Fruit fly (Drosophila melanogaster) whole organism, embryonic: Measurements from ENCODE around the gene MAGE.
A peak's percentile ranks its signal among the peaks of the same experiment; 100 is the strongest.

Experiments
- CG10274 ChIP-seq: fragments of 200-800 bp; sonication (Bioruptor generic); optimal IDR thresholded peaks from 3 replicates; lab custom pipeline; 2017; ENCODE audit warnings: missing biosample characterization, mild to moderate bottlenecking, missing genetic modification characterization
- CG11398 ChIP-seq: fragments of 200-800 bp; sonication (Bioruptor generic); optimal IDR thresholded peaks from 2 replicates; lab custom pipeline; 2016; ENCODE audit warnings: missing biosample characterization, missing genetic modification characterization
- CG11456 ChIP-seq: fragments of 200-800 bp; sonication (Bioruptor generic); IDR thresholded peaks from 3 replicates; pipeline ENCODE4 v1.3.6; 2022; ENCODE audit warnings: missing biosample characterization, missing genetic modification characterization
- CG11504 ChIP-seq: fragments of 200-800 bp; sonication (Bioruptor generic); optimal IDR thresholded peaks from 3 replicates; lab custom pipeline; 2019; ENCODE audit warnings: missing biosample characterization, mild to moderate bottlenecking, missing genetic modification characterization, moderate library complexity
- CG15011 ChIP-seq: fragments of 200-800 bp; sonication (Bioruptor generic); optimal IDR thresholded peaks from 3 replicates; lab custom pipeline; 2018; ENCODE audit warnings: missing biosample characterization, mild to moderate bottlenecking, missing genetic modification characterization
- CG15269 ChIP-seq: fragments of 200-800 bp; sonication (Bioruptor generic); optimal IDR thresholded peaks from 2 replicates; lab custom pipeline; 2018; ENCODE audit warnings: missing biosample characterization, mild to moderate bottlenecking, missing genetic modification characterization, moderate library complexity
- CG1603 ChIP-seq: fragments of 200-800 bp; sonication (Bioruptor generic); optimal IDR thresholded peaks from 2 replicates; lab custom pipeline; 2019; ENCODE audit warnings: missing biosample characterization, mild to moderate bottlenecking, missing genetic modification characterization, moderate library complexity
- CG17612 ChIP-seq: fragments of 200-800 bp; sonication (Bioruptor generic); IDR thresholded peaks from 2 replicates; pipeline ENCODE4 v1.3.6; 2022; ENCODE audit warnings: missing biosample characterization, missing genetic modification characterization
- CG2889 ChIP-seq: fragments of 200-800 bp; sonication (Bioruptor generic); IDR thresholded peaks from 3 replicates; pipeline ENCODE4 v1.3.6; 2022; ENCODE audit warnings: missing biosample characterization, missing genetic modification characterization
- CG3163 ChIP-seq: fragments of 200-800 bp; sonication (Bioruptor generic); optimal IDR thresholded peaks from 3 replicates; lab custom pipeline; 2016; ENCODE audit warnings: missing biosample characterization, missing genetic modification characterization
- CG34224 ChIP-seq: fragments of 200-800 bp; sonication (Bioruptor generic); IDR thresholded peaks from 3 replicates; pipeline ENCODE4 v1.3.6; 2022; ENCODE audit warnings: missing biosample characterization, missing genetic modification characterization; ENCODE audit not compliant: partially characterized antibody
- CG7556 ChIP-seq: fragments of 200-800 bp; sonication (Bioruptor generic); optimal IDR thresholded peaks from 2 replicates; lab custom pipeline; 2017; ENCODE audit warnings: missing biosample characterization, mild to moderate bottlenecking, missing genetic modification characterization
- CG9215 ChIP-seq: fragments of 200-800 bp; sonication (Bioruptor generic); IDR thresholded peaks from 2 replicates; pipeline ENCODE4 v1.3.6; 2022; ENCODE audit warnings: missing biosample characterization, missing genetic modification characterization
- CG9609 ChIP-seq: fragments of 200-800 bp; sonication (Bioruptor generic); optimal IDR thresholded peaks from 3 replicates; lab custom pipeline; 2016; ENCODE audit warnings: missing biosample characterization, missing genetic modification characterization
- CG9727 ChIP-seq: fragments of 200-800 bp; sonication (Bioruptor generic); optimal IDR thresholded peaks from 3 replicates; lab custom pipeline; 2017; ENCODE audit warnings: missing biosample characterization, mild to moderate bottlenecking, missing genetic modification characterization
- Camta ChIP-seq: fragments of 200-800 bp; sonication (Bioruptor generic); optimal IDR thresholded peaks from 2 replicates; lab custom pipeline; 2016; ENCODE audit warnings: missing biosample characterization, missing genetic modification characterization
- D19B ChIP-seq: fragments of 200-800 bp; sonication (Bioruptor generic); optimal IDR thresholded peaks from 2 replicates; lab custom pipeline; 2017; ENCODE audit warnings: missing biosample characterization, mild to moderate bottlenecking, missing genetic modification characterization
- Dp ChIP-seq: fragments of 200-800 bp; sonication (Bioruptor generic); optimal IDR thresholded peaks from 2 replicates; lab custom pipeline; 2018; ENCODE audit warnings: missing biosample characterization, mild to moderate bottlenecking, missing genetic modification characterization, moderate library complexity
- Dref ChIP-seq: fragments of 200-800 bp; sonication (Bioruptor generic); IDR thresholded peaks from 2 replicates; pipeline ENCODE4 v1.3.6; 2022; ENCODE audit warnings: missing biosample characterization, missing genetic modification characterization
- GATAe ChIP-seq: fragments of 200-800 bp; sonication (Bioruptor generic); conservative IDR thresholded peaks from 2 replicates; pipeline ENCODE4 v1.3.6; 2022; ENCODE audit warnings: missing biosample characterization, missing genetic modification characterization
- HLHmδ ChIP-seq: fragments of 200-800 bp; sonication (Bioruptor generic); optimal IDR thresholded peaks from 2 replicates; lab custom pipeline; 2018; ENCODE audit warnings: missing biosample characterization, mild to moderate bottlenecking, missing genetic modification characterization, moderate library complexity
- MBD-R2 ChIP-seq: fragments of 200-800 bp; sonication (Bioruptor generic); IDR thresholded peaks from 2 replicates; pipeline ENCODE4 v1.3.6; 2022; ENCODE audit warnings: missing biosample characterization, missing genetic modification characterization
- MESR4 ChIP-seq: fragments of 200-800 bp; sonication (Bioruptor generic); optimal IDR thresholded peaks from 2 replicates; lab custom pipeline; 2018; ENCODE audit warnings: missing biosample characterization, mild to moderate bottlenecking, missing genetic modification characterization, moderate library complexity
- NK7.1 ChIP-seq: fragments of 200-800 bp; sonication (Bioruptor generic); optimal IDR thresholded peaks from 3 replicates; lab custom pipeline; 2016; ENCODE audit warnings: missing biosample characterization, missing genetic modification characterization
- PHDP ChIP-seq: fragments of 200-800 bp; sonication (Bioruptor generic); optimal IDR thresholded peaks from 3 replicates; lab custom pipeline; 2018; ENCODE audit warnings: missing biosample characterization, mild to moderate bottlenecking, missing genetic modification characterization, moderate library complexity
- Poxn ChIP-seq: fragments of 200-800 bp; sonication (Bioruptor generic); IDR thresholded peaks from 2 replicates; pipeline ENCODE4 v1.3.6; 2022; ENCODE audit warnings: missing biosample characterization, missing genetic modification characterization
- Trl ChIP-seq, 3 experiments: fragments of >200 bp in 2 of 3; fragments of 200-800 bp in 1 of 3; sonication (Bioruptor generic) in 1 of 3; optimal IDR thresholded peaks; 2 replicates in 1 of 3; 3 replicates in 2 of 3; lab custom pipeline; 2016 to 2017; ENCODE audit warnings: missing biosample characterization in 1 of 3, missing genetic modification characterization in 1 of 3
- ab ChIP-seq: fragments of 200-800 bp; sonication (Bioruptor generic); optimal IDR thresholded peaks from 2 replicates; lab custom pipeline; 2016; ENCODE audit warnings: missing biosample characterization, missing genetic modification characterization
- amos ChIP-seq: fragments of 200-800 bp; sonication (Bioruptor generic); IDR thresholded peaks from 2 replicates; pipeline ENCODE4 v1.3.6; 2022; ENCODE audit warnings: missing biosample characterization, missing genetic modification characterization; ENCODE audit not compliant: partially characterized antibody
- corto ChIP-seq: fragments of 200-800 bp; sonication (Bioruptor generic); optimal IDR thresholded peaks from 2 replicates; lab custom pipeline; 2016; ENCODE audit warnings: missing biosample characterization, mild to moderate bottlenecking, missing genetic modification characterization, moderate library complexity
- crp ChIP-seq, 2 experiments: fragments of 200-800 bp; sonication (Bioruptor generic); optimal IDR thresholded peaks; 2 replicates in 1 of 2; 3 replicates in 1 of 2; lab custom pipeline; 2017; ENCODE audit warnings: missing biosample characterization in 2 of 2, missing genetic modification characterization in 2 of 2, mild to moderate bottlenecking in 1 of 2, moderate library complexity in 1 of 2
- eve ChIP-seq, 2 experiments: fragments of >200 bp; optimal IDR thresholded peaks; 2 replicates each; lab custom pipeline; 2017; ENCODE audit warnings: missing biosample characterization in 2 of 2, missing genetic modification characterization in 2 of 2
- gcm2 ChIP-seq: fragments of 200-800 bp; sonication (Bioruptor generic); optimal IDR thresholded peaks from 2 replicates; lab custom pipeline; 2016; ENCODE audit warnings: missing biosample characterization, missing genetic modification characterization
- h ChIP-seq: fragments of >200 bp; optimal IDR thresholded peaks from 2 replicates; lab custom pipeline; 2017
- ham ChIP-seq: fragments of 200-800 bp; sonication (Bioruptor generic); IDR thresholded peaks from 2 replicates; pipeline ENCODE4 v1.3.6; 2022; ENCODE audit warnings: missing biosample characterization, missing genetic modification characterization
- hbn ChIP-seq: fragments of 200-800 bp; sonication (Bioruptor generic); IDR thresholded peaks from 2 replicates; pipeline ENCODE4 v1.3.6; 2022; ENCODE audit warnings: missing biosample characterization, missing genetic modification characterization; ENCODE audit not compliant: partially characterized antibody
- jing ChIP-seq: fragments of 200-800 bp; sonication (Bioruptor generic); optimal IDR thresholded peaks from 2 replicates; lab custom pipeline; 2018; ENCODE audit warnings: missing biosample characterization, mild to moderate bottlenecking, missing genetic modification characterization
- knrl ChIP-seq: fragments of 200-800 bp; sonication (Bioruptor generic); IDR thresholded peaks from 3 replicates; pipeline ENCODE4 v1.3.6; 2022; ENCODE audit warnings: missing biosample characterization, missing genetic modification characterization; ENCODE audit not compliant: partially characterized antibody
- nmo ChIP-seq: fragments of 200-800 bp; sonication (Bioruptor generic); optimal IDR thresholded peaks from 2 replicates; lab custom pipeline; 2018; ENCODE audit warnings: missing biosample characterization, mild to moderate bottlenecking, missing genetic modification characterization, moderate library complexity
- onecut ChIP-seq: fragments of 200-800 bp; sonication (Bioruptor generic); IDR thresholded peaks from 2 replicates; pipeline ENCODE4 v1.3.6; 2022; ENCODE audit warnings: missing biosample characterization, missing genetic modification characterization
- pb ChIP-seq: fragments of 200-800 bp; sonication (Bioruptor generic); optimal IDR thresholded peaks from 3 replicates; lab custom pipeline; 2016; ENCODE audit warnings: missing biosample characterization, missing genetic modification characterization
- peb ChIP-seq: fragments of 200-800 bp; sonication (Bioruptor generic); IDR thresholded peaks from 2 replicates; pipeline ENCODE4 v1.3.6; 2022; ENCODE audit warnings: missing biosample characterization, missing genetic modification characterization
- pho ChIP-seq: fragments of 200-800 bp; sonication (Bioruptor generic); optimal IDR thresholded peaks from 2 replicates; lab custom pipeline; 2016; ENCODE audit warnings: missing biosample characterization, missing genetic modification characterization
- repo ChIP-seq: fragments of 200-800 bp; sonication (Bioruptor generic); optimal IDR thresholded peaks from 2 replicates; lab custom pipeline; 2016; ENCODE audit warnings: missing biosample characterization, missing genetic modification characterization
- sima ChIP-seq: fragments of 200-800 bp; sonication (Bioruptor generic); optimal IDR thresholded peaks from 2 replicates; lab custom pipeline; 2016; ENCODE audit warnings: missing biosample characterization, missing genetic modification characterization
- ssp ChIP-seq: fragments of 200-800 bp; sonication (Bioruptor generic); IDR thresholded peaks from 2 replicates; pipeline ENCODE4 v1.3.6; 2022; ENCODE audit warnings: missing biosample characterization, missing genetic modification characterization
- stc ChIP-seq: fragments of 200-800 bp; sonication (Bioruptor generic); IDR thresholded peaks from 2 replicates; pipeline ENCODE4 v1.3.6; 2022; ENCODE audit warnings: missing biosample characterization, missing genetic modification characterization
- tll ChIP-seq, 2 experiments: fragments of 200-800 bp in 1 of 2; fragments of >200 bp in 1 of 2; sonication (Bioruptor generic) in 1 of 2; optimal IDR thresholded peaks; 2 replicates each; lab custom pipeline; 2017 to 2019; ENCODE audit warnings: missing biosample characterization in 2 of 2, missing genetic modification characterization in 2 of 2, mild to moderate bottlenecking in 1 of 2, moderate library complexity in 1 of 2
- unc-4 ChIP-seq: fragments of 200-800 bp; sonication (Bioruptor generic); IDR thresholded peaks from 2 replicates; pipeline ENCODE4 v1.3.6; 2022; ENCODE audit warnings: missing biosample characterization, missing genetic modification characterization; ENCODE audit not compliant: partially characterized antibody

MAGE gene

DNA sequence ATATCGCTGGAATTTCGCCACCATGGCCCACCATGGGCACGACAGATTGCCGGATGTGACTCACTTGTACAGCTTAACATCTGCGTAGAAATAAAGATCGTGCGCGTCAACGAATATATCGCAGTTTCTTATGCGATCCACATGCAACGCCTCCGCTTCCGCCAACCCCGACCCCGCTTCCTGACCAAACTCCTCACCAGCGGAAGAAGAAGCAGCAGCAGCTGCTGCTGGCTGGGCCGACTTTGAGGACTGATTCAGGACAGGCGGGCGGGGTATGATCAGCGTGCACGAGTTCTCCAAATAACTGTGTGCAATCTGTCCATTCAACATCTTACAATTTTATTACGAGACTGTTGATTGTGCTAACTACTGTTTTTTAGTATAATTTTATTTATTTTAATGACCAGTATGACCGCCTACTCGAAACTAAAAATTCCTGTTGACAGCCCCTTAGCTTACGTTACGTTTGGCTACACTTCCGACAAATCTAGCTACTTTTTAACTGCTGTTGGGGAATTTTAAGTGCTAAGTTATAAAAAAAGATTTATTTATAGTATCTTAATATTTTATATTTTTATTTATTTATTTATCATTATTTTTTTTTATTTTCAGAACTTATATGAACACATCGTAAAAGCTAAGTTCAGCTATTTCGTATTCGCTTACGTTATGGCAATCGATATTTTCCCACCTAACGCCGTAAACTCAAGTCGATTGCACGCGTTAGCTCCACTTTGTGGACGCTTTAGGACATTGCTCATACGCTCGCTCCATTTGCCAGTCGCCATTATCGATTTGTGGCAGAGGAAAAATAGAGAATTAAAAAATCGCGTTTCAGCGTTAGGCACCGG, 31.5 kb upstream of the MAGE start, which contains the start of the genes CG10055 and lap:
TSS of gene CG10055 (minus strand) at position 432 of the 851 bp plus-strand sequence.
TSS of gene lap (plus strand) at position 753 of the 851 bp plus-strand sequence.
- TF ChIP-seq crp (GFP tag; optimal IDR thresholded peaks at IDR 0.05; lab: Kevin White, UChicago), result peak in 1 of 2 experiments; percentile 4
- TF ChIP-seq knrl (GFP tag; lab: Robert Waterston, UW), result no peak
- TF ChIP-seq CG9215 (GFP tag; lab: Robert Waterston, UW), result no peak
- no peak for TF ChIP-seq ssp (GFP tag; lab: Robert Waterston, UW)
- no peak for TF ChIP-seq gcm2 (GFP tag; lab: Kevin White, UChicago)
- TF ChIP-seq CG7556 (GFP tag; lab: Kevin White, UChicago), result no peak
- no peak for TF ChIP-seq CG10274 (GFP tag; lab: Kevin White, UChicago)
- no peak for TF ChIP-seq ham
- 0 out of 2 replicates have a peak, but pooled peaks have one; percentile 20 for TF ChIP-seq hbn (GFP tag; lab: Robert Waterston, UW)
- TF ChIP-seq pho (GFP tag; lab: Kevin White, UChicago), result no peak
- TF ChIP-seq CG17612, result no peak
- peak; percentile 73 for TF ChIP-seq MBD-R2 (GFP tag; lab: Robert Waterston, UW)
- TF ChIP-seq D19B (GFP tag; lab: Kevin White, UChicago), result no peak
- TF ChIP-seq Dref (GFP tag; lab: Robert Waterston, UW), result peak; percentile 83
- peak; percentile 9 for TF ChIP-seq CG9727 (GFP tag; lab: Kevin White, UChicago)
- no peak for TF ChIP-seq Camta
- no peak for TF ChIP-seq CG11504 (tag; lab: Kevin White, UChicago)
- TF ChIP-seq jing, result no peak
- TF ChIP-seq ab (GFP tag; lab: Kevin White, UChicago), result no peak
- TF ChIP-seq CG9609 (GFP tag; lab: Kevin White, UChicago), result no peak
- TF ChIP-seq corto (GFP tag; lab: Kevin White, UChicago), result no peak
- TF ChIP-seq CG1603 (tag; lab: Kevin White, UChicago), result no peak
- peak; percentile 57 for TF ChIP-seq nmo
- peak; percentile 42; the same call in 1 of the 2 replicates for TF ChIP-seq unc-4
- TF ChIP-seq eve (GFP tag; optimal IDR thresholded peaks at IDR 0.05; lab: Kevin White, UChicago), result no peak
- TF ChIP-seq stc (GFP tag; lab: Robert Waterston, UW), result no peak
- no peak for TF ChIP-seq CG15011 (GFP tag; lab: Kevin White, UChicago)
- no peak for TF ChIP-seq CG34224 (GFP tag; lab: Robert Waterston, UW)
- TF ChIP-seq CG3163 (GFP tag; lab: Kevin White, UChicago), result no peak
- TF ChIP-seq CG11456 (GFP tag; lab: Robert Waterston, UW), result no peak
- TF ChIP-seq Dp (GFP tag; lab: Kevin White, UChicago), result peak; percentile 0
- TF ChIP-seq tll (GFP tag; optimal IDR thresholded peaks at IDR 0.05; lab: Kevin White, UChicago), result no peak
- TF ChIP-seq Poxn (GFP tag; lab: Robert Waterston, UW), result no peak
- TF ChIP-seq CG11398 (GFP tag; lab: Kevin White, UChicago), result no peak
- no peak for TF ChIP-seq PHDP (tag; lab: Kevin White, UChicago)
- no peak for TF ChIP-seq sima (GFP tag; lab: Kevin White, UChicago)
- peak; percentile 99 for TF ChIP-seq onecut
- TF ChIP-seq peb, result no peak
- peak; percentile 4 for TF ChIP-seq HLHmδ (GFP tag; lab: Kevin White, UChicago)
- no peak for TF ChIP-seq Trl (optimal IDR thresholded peaks at IDR 0.05; lab: Kevin White, UChicago)
- TF ChIP-seq Trl (GFP tag; optimal IDR thresholded peaks at IDR 0.05; lab: Kevin White, UChicago), result no peak
- no peak for TF ChIP-seq CG2889 (GFP tag; lab: Robert Waterston, UW)
- TF ChIP-seq CG15269 (tag; lab: Kevin White, UChicago), result no peak
- no peak for TF ChIP-seq NK7.1 (GFP tag; lab: Kevin White, UChicago)
- TF ChIP-seq repo (GFP tag; lab: Kevin White, UChicago), result no peak
- no peak for TF ChIP-seq GATAe (GFP tag; lab: Robert Waterston, UW)
- peak; percentile 61 for TF ChIP-seq amos (GFP tag; lab: Robert Waterston, UW)
- TF ChIP-seq MESR4, result peak; percentile 92
- TF ChIP-seq pb (GFP tag; lab: Kevin White, UChicago), result no peak
- TF ChIP-seq h, result no peak
